Worm (Caenorhabditis elegans) whole organism, L1 larva: Measurements from ENCODE around the gene marg-1.

Experiments
- C04F5.9 ChIP-seq: sonication (generic microtip); optimal IDR thresholded peaks from 2 replicates; lab custom pipeline; 2016; ENCODE audit warnings: missing genetic modification characterization, missing compliant biosample characterization
- C16A3.4 ChIP-seq: fragments of 150-350 bp; optimal IDR thresholded peaks from 2 replicates; lab custom pipeline; 2014; ENCODE audit warnings: missing biosample characterization, missing genetic modification characterization
- C34B4.2 ChIP-seq: sonication (generic microtip); optimal IDR thresholded peaks from 2 replicates; lab custom pipeline; 2017; ENCODE audit warnings: mild to moderate bottlenecking, missing genetic modification characterization, missing compliant biosample characterization
- F16B12.6 ChIP-seq: fragments of 150-350 bp; optimal IDR thresholded peaks from 2 replicates; lab custom pipeline; 2014; ENCODE audit warnings: missing biosample characterization, missing genetic modification characterization
- alr-1 ChIP-seq: fragments of 200-800 bp; sonication (Bioruptor generic); optimal IDR thresholded peaks from 2 replicates; lab custom pipeline; 2018; ENCODE audit warnings: borderline replicate concordance, mild to moderate bottlenecking, missing genetic modification characterization, missing compliant biosample characterization
- aly-2 ChIP-seq: fragments of 150-350 bp; optimal IDR thresholded peaks from 2 replicates; lab custom pipeline; 2014; ENCODE audit warnings: missing biosample characterization, missing genetic modification characterization
- ama-1 ChIP-seq: fragments of 150-350 bp; optimal IDR thresholded peaks from 2 replicates; lab custom pipeline; 2014
- blmp-1 ChIP-seq: fragments of 150-350 bp; optimal IDR thresholded peaks from 2 replicates; lab custom pipeline; 2014; ENCODE audit warnings: missing biosample characterization, missing genetic modification characterization
- ceh-88 ChIP-seq: fragments of 200-800 bp; sonication (Bioruptor generic); IDR thresholded peaks from 2 replicates; pipeline ENCODE4 v1.3.6; 2022; ENCODE audit warnings: missing genetic modification characterization, missing compliant biosample characterization
- ceh-90 ChIP-seq: sonication (generic microtip); optimal IDR thresholded peaks from 2 replicates; lab custom pipeline; 2016; ENCODE audit warnings: missing genetic modification characterization, missing compliant biosample characterization
- dpl-1 ChIP-seq, 3 experiments: fragments of 150-350 bp in 2 of 3; sonication (generic microtip) in 1 of 3; optimal IDR thresholded peaks; 2 replicates each; lab custom pipeline; 2014 to 2017; ENCODE audit warnings: missing biosample characterization in 3 of 3, missing genetic modification characterization in 3 of 3, missing genetic modification reagents in 3 of 3
- efl-1 ChIP-seq, 4 experiments: fragments of 150-350 bp; optimal IDR thresholded peaks in 3 of 4; peaks in 1 of 4; 1 replicate in 1 of 4; 2 replicates in 3 of 4; lab custom pipeline; 2014; ENCODE audit warnings: missing biosample characterization in 2 of 4, missing genetic modification characterization in 2 of 4, missing genetic modification reagents in 2 of 4
- egl-27 ChIP-seq, 2 experiments: fragments of 150-350 bp in 1 of 2; sonication (generic microtip); optimal IDR thresholded peaks; 3 replicates each; lab custom pipeline; 2017 to 2018; ENCODE audit warnings: missing biosample characterization in 2 of 2, missing genetic modification characterization in 2 of 2, missing genetic modification reagents in 2 of 2
- elt-2 ChIP-seq: sonication (generic microtip); optimal IDR thresholded peaks from 2 replicates; lab custom pipeline; 2016; ENCODE audit warnings: missing genetic modification characterization, mild to moderate bottlenecking, inconsistent platforms, missing compliant biosample characterization, missing genetic modification reagents
- elt-3 ChIP-seq, 6 experiments: fragments of 150-350 bp in 1 of 6; sonication (generic microtip); optimal IDR thresholded peaks; 2 replicates each; lab custom pipeline; 2017 to 2018; ENCODE audit warnings: missing biosample characterization in 6 of 6, missing genetic modification characterization in 6 of 6, inconsistent platforms in 1 of 6
- fos-1 ChIP-seq: fragments of 150-350 bp; optimal IDR thresholded peaks from 2 replicates; lab custom pipeline; 2014; ENCODE audit warnings: missing biosample characterization, missing genetic modification characterization
- grh-1 ChIP-seq: fragments of 200-800 bp; sonication (Bioruptor generic); IDR thresholded peaks from 2 replicates; pipeline ENCODE4 v1.3.6; 2022; ENCODE audit warnings: missing genetic modification reagents, missing genetic modification characterization, missing compliant biosample characterization
- lin-13 ChIP-seq: fragments of 150-350 bp; optimal IDR thresholded peaks from 2 replicates; lab custom pipeline; 2014; ENCODE audit warnings: missing biosample characterization, missing genetic modification reagents, missing genetic modification characterization
- lin-14 ChIP-seq: fragments of 200-800 bp; sonication (Bioruptor generic); optimal IDR thresholded peaks from 2 replicates; lab custom pipeline; 2018; ENCODE audit warnings: mild to moderate bottlenecking, missing genetic modification characterization, moderate library complexity, missing compliant biosample characterization
- lin-35 ChIP-seq, 2 experiments: fragments of 150-350 bp; optimal IDR thresholded peaks; 2 replicates each; lab custom pipeline; 2014; ENCODE audit warnings: missing biosample characterization in 2 of 2, missing genetic modification characterization in 2 of 2, missing genetic modification reagents in 2 of 2
- lsy-2 ChIP-seq, 2 experiments: fragments of 150-350 bp; optimal IDR thresholded peaks; 2 replicates each; lab custom pipeline; 2014; ENCODE audit warnings: missing biosample characterization in 2 of 2, missing genetic modification characterization in 2 of 2
- mdl-1 ChIP-seq, 2 experiments: fragments of 150-350 bp; optimal IDR thresholded peaks; 2 replicates each; lab custom pipeline; 2014 to 2017; ENCODE audit warnings: missing biosample characterization in 2 of 2, missing genetic modification characterization in 2 of 2, inconsistent platforms in 1 of 2
- mef-2 ChIP-seq: fragments of 150-350 bp; optimal IDR thresholded peaks from 2 replicates; lab custom pipeline; 2014; ENCODE audit warnings: missing biosample characterization, missing genetic modification characterization
- mep-1 ChIP-seq: fragments of 150-350 bp; optimal IDR thresholded peaks from 2 replicates; lab custom pipeline; 2014; ENCODE audit warnings: missing biosample characterization, missing genetic modification characterization
- nhr-11 ChIP-seq: fragments of 150-350 bp; optimal IDR thresholded peaks from 2 replicates; lab custom pipeline; 2014; ENCODE audit warnings: missing biosample characterization, missing genetic modification characterization
- nhr-19 ChIP-seq: fragments of 200-800 bp; sonication (Bioruptor generic); conservative IDR thresholded peaks from 2 replicates; pipeline ENCODE4 v1.3.6; 2022; ENCODE audit warnings: missing genetic modification characterization, missing compliant biosample characterization
- nhr-20 ChIP-seq: sonication (generic microtip); optimal IDR thresholded peaks from 2 replicates; lab custom pipeline; 2016; ENCODE audit warnings: mild to moderate bottlenecking, missing genetic modification characterization, missing compliant biosample characterization
- nhr-237 ChIP-seq: fragments of 150-350 bp; optimal IDR thresholded peaks from 2 replicates; lab custom pipeline; 2014; ENCODE audit warnings: missing biosample characterization, missing genetic modification characterization
- nhr-28 ChIP-seq: fragments of 150-350 bp; optimal IDR thresholded peaks from 2 replicates; lab custom pipeline; 2014; ENCODE audit warnings: missing biosample characterization, missing genetic modification characterization
- nhr-76 ChIP-seq: sonication (generic microtip); optimal IDR thresholded peaks from 2 replicates; lab custom pipeline; 2017; ENCODE audit warnings: missing biosample characterization, missing genetic modification characterization
- nhr-77 ChIP-seq: fragments of 150-350 bp; optimal IDR thresholded peaks from 2 replicates; lab custom pipeline; 2014; ENCODE audit warnings: missing biosample characterization, missing genetic modification characterization
- nhr-85 ChIP-seq: sonication (generic microtip); peaks from one replicate; lab custom pipeline; 2016; ENCODE audit warnings: missing genetic modification characterization, inconsistent platforms, missing compliant biosample characterization
- nhr-90 ChIP-seq: sonication (generic microtip); optimal IDR thresholded peaks from 2 replicates; lab custom pipeline; 2016; ENCODE audit warnings: mild to moderate bottlenecking, missing genetic modification characterization, missing compliant biosample characterization; ENCODE audit not compliant: poor library complexity
- pqm-1 ChIP-seq: sonication (generic microtip); optimal IDR thresholded peaks from 3 replicates; lab custom pipeline; 2017; ENCODE audit warnings: missing biosample characterization, missing genetic modification characterization
- rnt-1 ChIP-seq: sonication (generic microtip); optimal IDR thresholded peaks from 2 replicates; lab custom pipeline; 2016; ENCODE audit warnings: mild to moderate bottlenecking, missing genetic modification characterization, moderate library complexity, missing compliant biosample characterization
- snu-23 ChIP-seq: sonication (generic microtip); optimal IDR thresholded peaks from 2 replicates; lab custom pipeline; 2016; ENCODE audit warnings: missing genetic modification characterization, missing compliant biosample characterization
- sptf-1 ChIP-seq: fragments of 150-350 bp; optimal IDR thresholded peaks from 2 replicates; lab custom pipeline; 2014; ENCODE audit warnings: missing biosample characterization, missing genetic modification characterization
- sup-37 ChIP-seq: fragments of 200-800 bp; sonication (Bioruptor generic); optimal IDR thresholded peaks from 2 replicates; lab custom pipeline; 2018; ENCODE audit warnings: mild to moderate bottlenecking, missing genetic modification characterization, missing compliant biosample characterization
- swsn-7 ChIP-seq: sonication (generic microtip); optimal IDR thresholded peaks from 2 replicates; lab custom pipeline; 2016; ENCODE audit warnings: missing genetic modification characterization, missing compliant biosample characterization
- tbx-2 ChIP-seq: sonication (generic microtip); optimal IDR thresholded peaks from 2 replicates; lab custom pipeline; 2016; ENCODE audit warnings: missing genetic modification characterization, missing compliant biosample characterization
- unc-86 ChIP-seq: sonication (generic microtip); optimal IDR thresholded peaks from 2 replicates; lab custom pipeline; 2016; ENCODE audit warnings: missing genetic modification characterization, missing compliant biosample characterization
- unc-98 ChIP-seq: fragments of 200-800 bp; sonication (Bioruptor generic); IDR thresholded peaks from 2 replicates; pipeline ENCODE4 v1.3.6; 2022; ENCODE audit warnings: missing genetic modification characterization, missing compliant biosample characterization
- zag-1 ChIP-seq: fragments of 150-350 bp; optimal IDR thresholded peaks from 2 replicates; lab custom pipeline; 2014; ENCODE audit warnings: missing biosample characterization, missing genetic modification characterization
- ztf-11 ChIP-seq, 2 experiments: sonication (generic microtip); optimal IDR thresholded peaks; 2 replicates each; lab custom pipeline; 2016 to 2017; ENCODE audit warnings: missing genetic modification characterization in 2 of 2, missing biosample characterization in 1 of 2, missing compliant biosample characterization in 1 of 2
- ztf-4 ChIP-seq: fragments of 150-350 bp; optimal IDR thresholded peaks from 2 replicates; lab custom pipeline; 2014; ENCODE audit warnings: missing biosample characterization, missing genetic modification characterization

Gene marg-1

ce11 chrX:3826172-3826571 is 45.2 kb upstream of the marg-1 start:
- TF ChIP-seq lin-14 (GFP tag; lab: Kevin White, UChicago) (peak; percentile 55), ceh-90 (tag; lab: Kevin White, UChicago) (no peak), ama-1 (lab: Kevin White, UChicago) (peak; percentile 1), C34B4.2 (no peak), nhr-77 (tag; lab: Kevin White, UChicago) (peak; percentile 44), nhr-90 (tag; lab: Kevin White, UChicago) (no peak), aly-2 (tag; lab: Kevin White, UChicago) (no peak), tbx-2 (tag; lab: Kevin White, UChicago) (peak; percentile 45), rnt-1 (peak; percentile 11), snu-23 (GFP tag; lab: Kevin White, UChicago) (no peak), egl-27 (tag; optimal IDR thresholded peaks at IDR 0.05; lab: Kevin White, UChicago) (peak in 1 of 2 experiments; percentile 21), swsn-7 (no peak), mdl-1 (tag; optimal IDR thresholded peaks at IDR 0.05; lab: Kevin White, UChicago) (peak in 1 of 2 experiments; percentile 12), nhr-20 (peak; percentile 5), lsy-2 (tag; optimal IDR thresholded peaks at IDR 0.05; lab: Kevin White, UChicago) (no peak), nhr-28 (tag; lab: Kevin White, UChicago) (no peak)

ce11 chrX:3824907-3825689 is 44.2 kb upstream of the marg-1 start:
- TF ChIP-seq blmp-1 (tag; lab: Kevin White, UChicago): peak; percentile 35
- peak; percentile 72 for TF ChIP-seq nhr-85 (tag; lab: Kevin White, UChicago)
- no peak for TF ChIP-seq C04F5.9 (tag; lab: Kevin White, UChicago)
- no peak for TF ChIP-seq ztf-4
- peak; percentile 68 for TF ChIP-seq elt-2 (tag; lab: Kevin White, UChicago)
- no peak for TF ChIP-seq fos-1
- peak; percentile 1 for TF ChIP-seq snu-23 (GFP tag; lab: Kevin White, UChicago)
- TF ChIP-seq nhr-237 (tag; lab: Kevin White, UChicago): no peak
- peak; percentile 25 for TF ChIP-seq lin-14 (GFP tag; lab: Kevin White, UChicago)
- no peak for TF ChIP-seq aly-2 (tag; lab: Kevin White, UChicago)

- no peak for TF ChIP-seq nhr-76 (tag; lab: Kevin White, UChicago)
- no peak for TF ChIP-seq unc-86 (tag; lab: Kevin White, UChicago)
- TF ChIP-seq sptf-1 (tag; lab: Kevin White, UChicago): no peak
- peak; percentile 27 for TF ChIP-seq blmp-1 (tag; lab: Kevin White, UChicago)
- TF ChIP-seq dpl-1 (GFP tag; optimal IDR thresholded peaks at IDR 0.05; lab: Kevin White, UChicago): no peak
- TF ChIP-seq lin-14 (GFP tag; lab: Kevin White, UChicago): no peak
- no peak for TF ChIP-seq ceh-88 (GFP tag; lab: Robert Waterston, UW)
- peak; percentile 1 for TF ChIP-seq sup-37
- TF ChIP-seq unc-98: no peak
- TF ChIP-seq alr-1 (tag; lab: Kevin White, UChicago): no peak
- TF ChIP-seq zag-1 (tag; lab: Kevin White, UChicago): no peak
- TF ChIP-seq grh-1 (GFP tag; lab: Robert Waterston, UW): no peak
- no peak for TF ChIP-seq nhr-11 (tag; lab: Kevin White, UChicago)
Observed at ce11 chrX:3824443-3824842, 43.5 kb upstream of the marg-1 start.

ce11 chrX:3823869-3824268 is 42.9 kb upstream of the marg-1 start:
- TF ChIP-seq alr-1 (tag; lab: Kevin White, UChicago) (no peak), sptf-1 (tag; lab: Kevin White, UChicago) (no peak), mep-1 (tag; lab: Kevin White, UChicago) (no peak), F16B12.6 (tag; lab: Kevin White, UChicago) (no peak), lin-35 (GFP tag; optimal IDR thresholded peaks at IDR 0.05; lab: Kevin White, UChicago) (peak in 1 of 2 experiments; percentile 42), lin-13 (GFP tag; lab: Kevin White, UChicago) (no peak), C16A3.4 (tag; lab: Kevin White, UChicago) (no peak), mef-2 (tag; lab: Kevin White, UChicago) (no peak), efl-1 (optimal IDR thresholded peaks at IDR 0.05; lab: Kevin White, UChicago) (no peak), efl-1 (GFP tag; optimal IDR thresholded peaks at IDR 0.05 in 1 of 2; lab: Kevin White, UChicago) (no peak), pqm-1 (peak; percentile 92), snu-23 (GFP tag; lab: Kevin White, UChicago) (no peak), nhr-85 (tag; lab: Kevin White, UChicago) (no peak), elt-3 (tag; optimal IDR thresholded peaks at IDR 0.05; lab: Kevin White, UChicago) (no peak), unc-98 (no peak), nhr-11 (tag; lab: Kevin White, UChicago) (no peak), rnt-1 (no peak), ztf-11 (tag; optimal IDR thresholded peaks at IDR 0.05; lab: Kevin White, UChicago) (no peak), ceh-88 (GFP tag; lab: Robert Waterston, UW) (no peak), nhr-19 (GFP tag; lab: Robert Waterston, UW) (no peak), sup-37 (no peak), ztf-4 (no peak)
